Worm (Caenorhabditis elegans): ENCODE data around the gene ZC15.3.

Gene ZC15.3

DNA sequence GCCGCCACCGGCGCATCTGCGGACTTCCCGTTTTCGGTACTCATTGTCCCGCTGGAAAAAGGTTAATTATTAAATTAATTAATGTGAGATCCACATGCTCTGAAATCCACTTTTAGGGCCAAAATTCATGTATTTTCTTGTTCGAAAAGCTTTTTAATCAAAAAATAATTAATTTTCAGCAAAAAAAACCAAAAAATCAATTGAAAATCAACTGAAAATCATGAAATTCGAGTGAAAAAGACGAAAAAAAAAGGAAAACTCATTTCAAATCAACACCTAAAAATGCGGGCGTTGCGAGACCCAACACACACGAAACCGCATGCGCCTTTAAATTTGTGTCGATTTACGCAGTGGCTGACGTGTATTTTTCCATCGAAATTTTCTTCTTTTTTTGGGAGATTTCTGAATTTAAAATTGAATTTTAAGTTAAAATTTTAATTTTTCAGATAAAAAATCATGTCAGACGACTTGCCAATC is 33.7 kb upstream of the ZC15.3 start, which contains the start of the genes prmt-1 and cdkr-3 (continued):
- no peak for TF ChIP-seq C34B4.2 (tag; optimal IDR thresholded peaks at IDR 0.05)
- TF ChIP-seq mdl-1 (tag; optimal IDR thresholded peaks at IDR 0.05): no peak
- TF ChIP-seq jun-1 (tag; optimal IDR thresholded peaks at IDR 0.05): no peak
- no peak for TF ChIP-seq ama-1 (optimal IDR thresholded peaks at IDR 0.05)
- no peak for TF ChIP-seq unc-86 (tag; optimal IDR thresholded peaks at IDR 0.05)
- TF ChIP-seq pqm-1 (tag; optimal IDR thresholded peaks at IDR 0.05): no peak
- no peak for TF ChIP-seq nhr-84 (tag; optimal IDR thresholded peaks at IDR 0.05)
- no peak for TF ChIP-seq egl-27 (tag; optimal IDR thresholded peaks at IDR 0.05)
- no peak for TF ChIP-seq lin-14 (GFP tag; optimal IDR thresholded peaks at IDR 0.05)
- TF ChIP-seq nhr-20 (tag; optimal IDR thresholded peaks at IDR 0.05): no peak
- TF ChIP-seq unc-98 (GFP tag; IDR thresholded peaks at IDR 0.05): no peak
- no peak for TF ChIP-seq sup-37 (GFP tag; optimal IDR thresholded peaks at IDR 0.05)
- TF ChIP-seq mab-9 (GFP tag; IDR thresholded peaks at IDR 0.05): no peak
- no peak for TF ChIP-seq lin-15B (tag; optimal IDR thresholded peaks at IDR 0.05)
- TF ChIP-seq fkh-4 (tag; optimal IDR thresholded peaks at IDR 0.05; ENCODE audit: borderline replicate concordance): no peak
- TF ChIP-seq elt-3 (tag; optimal IDR thresholded peaks at IDR 0.05): peak in 1 of 6 experiments; percentile 48
- no peak for TF ChIP-seq C04F5.9 (tag; optimal IDR thresholded peaks at IDR 0.05)
- peak; percentile 80 for TF ChIP-seq blmp-1 (tag; optimal IDR thresholded peaks at IDR 0.05)
- no peak for TF ChIP-seq dsc-1 (tag; optimal IDR thresholded peaks at IDR 0.05)
- TF ChIP-seq unc-130 (tag; optimal IDR thresholded peaks at IDR 0.05): peak; percentile 35
- TF ChIP-seq lin-35 (GFP tag; optimal IDR thresholded peaks at IDR 0.05): peak; percentile 55 to 79
- TF ChIP-seq nhr-11 (tag; optimal IDR thresholded peaks at IDR 0.05): no peak
- no peak for TF ChIP-seq ztf-11 (tag; optimal IDR thresholded peaks at IDR 0.05)
- TF ChIP-seq egl-13 (tag; optimal IDR thresholded peaks at IDR 0.05): no peak
- no peak for TF ChIP-seq hlh-17 (GFP tag; optimal IDR thresholded peaks at IDR 0.05; ENCODE audit: borderline replicate concordance)
- TF ChIP-seq mep-1 (tag; optimal IDR thresholded peaks at IDR 0.05): peak; percentile 46
- TF ChIP-seq grh-1 (GFP tag; IDR thresholded peaks at IDR 0.05): no peak
- TF ChIP-seq unc-30 (tag; optimal IDR thresholded peaks at IDR 0.05): no peak
- no peak for TF ChIP-seq hpl-2 (GFP tag; optimal IDR thresholded peaks at IDR 0.05)
- TF ChIP-seq pax-3 (tag; optimal IDR thresholded peaks at IDR 0.05): no peak
- TF ChIP-seq nhr-28 (tag; optimal IDR thresholded peaks at IDR 0.05): no peak
- TF ChIP-seq ceh-88 (GFP tag; IDR thresholded peaks at IDR 0.05): no peak
- TF ChIP-seq skn-1 (tag; optimal IDR thresholded peaks at IDR 0.05): peak; percentile 59
- TF ChIP-seq ets-5 (GFP tag; IDR thresholded peaks at IDR 0.05): no peak
- TF ChIP-seq vab-15 (tag; optimal IDR thresholded peaks at IDR 0.05): no peak
- TF ChIP-seq irx-1 (tag; optimal IDR thresholded peaks at IDR 0.05): no peak
- TF ChIP-seq tbx-2 (tag; optimal IDR thresholded peaks at IDR 0.05): peak; percentile 9
- no peak for TF ChIP-seq sptf-1 (tag; optimal IDR thresholded peaks at IDR 0.05)
- TF ChIP-seq rnt-1 (tag; optimal IDR thresholded peaks at IDR 0.05): peak; percentile 77

DNA sequence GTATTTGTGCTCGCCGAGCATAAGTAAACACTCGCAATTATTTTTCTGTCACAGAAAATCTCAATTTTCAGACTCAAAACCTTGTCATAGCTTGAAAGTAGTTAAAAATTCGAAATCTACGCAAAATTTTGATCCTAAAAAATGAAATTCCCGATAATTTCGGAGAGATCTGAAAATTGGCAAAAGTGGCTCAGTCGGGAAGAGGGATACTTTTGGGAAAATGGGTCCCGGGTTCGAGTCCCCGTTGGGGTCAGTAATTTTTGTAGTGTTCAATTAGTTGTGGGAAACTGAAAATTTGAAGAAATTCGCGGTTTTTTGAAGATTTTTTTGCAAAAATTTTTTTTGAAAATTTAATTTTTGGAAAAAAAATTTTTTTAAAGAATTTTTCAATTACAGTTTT is 26.5 kb upstream of the ZC15.3 start:
- TF ChIP-seq dpl-1 (GFP tag; optimal IDR thresholded peaks at IDR 0.05) (no peak), ztf-4 (tag; optimal IDR thresholded peaks at IDR 0.05) (no peak), lir-3 (tag; optimal IDR thresholded peaks at IDR 0.05; ENCODE audit: poor library complexity) (no peak), F16B12.6 (tag; optimal IDR thresholded peaks at IDR 0.05) (no peak), ceh-90 (tag; optimal IDR thresholded peaks at IDR 0.05) (no peak), vab-15 (tag; optimal IDR thresholded peaks at IDR 0.05) (no peak), nhr-76 (tag; optimal IDR thresholded peaks at IDR 0.05) (no peak), lin-15B (tag; optimal IDR thresholded peaks at IDR 0.05) (no peak), nhr-77 (tag; optimal IDR thresholded peaks at IDR 0.05) (no peak), lin-35 (GFP tag; optimal IDR thresholded peaks at IDR 0.05) (no peak), jun-1 (tag; optimal IDR thresholded peaks at IDR 0.05) (no peak)

Measured in whole organism, L1 larva.